Fruit fly (Drosophila melanogaster) whole organism, embryonic: Measurements from ENCODE around the gene CG3529.

Experiments used
- ATbp ChIP-seq: fragments of 200-800 bp; sonication (Bioruptor generic); optimal IDR thresholded peaks from 2 replicates; lab custom pipeline; 2017; ENCODE audit warnings: missing biosample characterization, mild to moderate bottlenecking, missing genetic modification characterization, missing genetic modification reagents
- Atf6 ChIP-seq: fragments of 200-800 bp; sonication (Bioruptor generic); IDR thresholded peaks from 2 replicates; pipeline ENCODE4 v1.3.6; 2022; ENCODE audit warnings: missing biosample characterization, missing genetic modification characterization
- Bteb2 ChIP-seq: fragments of 200-800 bp; sonication (Bioruptor generic); optimal IDR thresholded peaks from 2 replicates; lab custom pipeline; 2016; ENCODE audit warnings: missing biosample characterization, missing genetic modification characterization
- C15 ChIP-seq: fragments of 200-800 bp; sonication (Bioruptor generic); IDR thresholded peaks from 3 replicates; pipeline ENCODE4 v1.3.6; 2022; ENCODE audit warnings: missing biosample characterization, missing genetic modification characterization
- CG11560 ChIP-seq: fragments of 200-800 bp; sonication (Bioruptor generic); IDR thresholded peaks from 3 replicates; pipeline ENCODE4 v1.3.6; 2022; ENCODE audit warnings: missing biosample characterization, missing genetic modification characterization
- CG12744 ChIP-seq: fragments of 200-800 bp; sonication (Bioruptor generic); optimal IDR thresholded peaks from 2 replicates; lab custom pipeline; 2016; ENCODE audit warnings: missing biosample characterization, missing genetic modification characterization
- CG13287 ChIP-seq: fragments of 200-800 bp; sonication (Bioruptor generic); IDR thresholded peaks from 2 replicates; pipeline ENCODE4 v1.3.6; 2022; ENCODE audit warnings: missing biosample characterization, missing genetic modification characterization; ENCODE audit not compliant: partially characterized antibody
- CG15269 ChIP-seq: fragments of 200-800 bp; sonication (Bioruptor generic); optimal IDR thresholded peaks from 2 replicates; lab custom pipeline; 2018; ENCODE audit warnings: missing biosample characterization, mild to moderate bottlenecking, missing genetic modification characterization, moderate library complexity
- CG15601 ChIP-seq: fragments of 200-800 bp; sonication (Bioruptor generic); optimal IDR thresholded peaks from 3 replicates; lab custom pipeline; 2019; ENCODE audit warnings: missing biosample characterization, mild to moderate bottlenecking, missing genetic modification characterization, moderate library complexity
- CG16779 ChIP-seq: fragments of 200-800 bp; sonication (Bioruptor generic); IDR thresholded peaks from 2 replicates; pipeline ENCODE4 v1.3.6; 2022; ENCODE audit warnings: missing biosample characterization, missing genetic modification characterization
- CG16813 ChIP-seq: fragments of 200-800 bp; sonication (Bioruptor generic); IDR thresholded peaks from 3 replicates; pipeline ENCODE4 v1.3.6; 2022; ENCODE audit warnings: missing biosample characterization, missing genetic modification characterization; ENCODE audit not compliant: partially characterized antibody
- CG16863 ChIP-seq: fragments of 200-800 bp; sonication (Bioruptor generic); optimal IDR thresholded peaks from 3 replicates; lab custom pipeline; 2016; ENCODE audit warnings: missing biosample characterization, missing genetic modification characterization
- CG1832 ChIP-seq: fragments of 200-800 bp; sonication (Bioruptor generic); optimal IDR thresholded peaks from 2 replicates; lab custom pipeline; 2017; ENCODE audit warnings: missing biosample characterization, mild to moderate bottlenecking, missing genetic modification characterization, inconsistent platforms
- CG18599 ChIP-seq: fragments of 200-800 bp; sonication (Bioruptor generic); optimal IDR thresholded peaks from 3 replicates; lab custom pipeline; 2017; ENCODE audit warnings: missing biosample characterization, missing genetic modification characterization, mild to moderate bottlenecking, moderate library complexity, missing genetic modification reagents
- CG2875 ChIP-seq: fragments of 200-800 bp; sonication (Bioruptor generic); optimal IDR thresholded peaks from 2 replicates; lab custom pipeline; 2017; ENCODE audit warnings: missing biosample characterization, mild to moderate bottlenecking, missing genetic modification characterization, missing genetic modification reagents
- CG2889 ChIP-seq: fragments of 200-800 bp; sonication (Bioruptor generic); IDR thresholded peaks from 3 replicates; pipeline ENCODE4 v1.3.6; 2022; ENCODE audit warnings: missing biosample characterization, missing genetic modification characterization
- CG32532 ChIP-seq: fragments of 200-800 bp; sonication (Bioruptor generic); IDR thresholded peaks from 2 replicates; pipeline ENCODE4 v1.3.6; 2022; ENCODE audit warnings: missing biosample characterization, missing genetic modification characterization
- CG32767 ChIP-seq: fragments of 200-800 bp; sonication (Bioruptor generic); IDR thresholded peaks from 2 replicates; pipeline ENCODE4 v1.3.6; 2022; ENCODE audit warnings: missing biosample characterization, missing genetic modification characterization
- CG34422 ChIP-seq: fragments of 200-800 bp; sonication (Bioruptor generic); IDR thresholded peaks from 3 replicates; pipeline ENCODE4 v1.3.6; 2022; ENCODE audit warnings: missing biosample characterization, missing genetic modification characterization
- CG3995 ChIP-seq: fragments of 200-800 bp; sonication (Bioruptor generic); optimal IDR thresholded peaks from 3 replicates; lab custom pipeline; 2016; ENCODE audit warnings: missing biosample characterization, missing genetic modification characterization
- CG4424 ChIP-seq: fragments of 200-800 bp; sonication (Bioruptor generic); optimal IDR thresholded peaks from 3 replicates; lab custom pipeline; 2016; ENCODE audit warnings: missing biosample characterization, missing genetic modification characterization
- CG6654 ChIP-seq: fragments of 200-800 bp; sonication (Bioruptor generic); optimal IDR thresholded peaks from 2 replicates; lab custom pipeline; 2017; ENCODE audit warnings: missing biosample characterization, mild to moderate bottlenecking, missing genetic modification characterization
- CG6765 ChIP-seq: fragments of 200-800 bp; sonication (Bioruptor generic); optimal IDR thresholded peaks from 3 replicates; lab custom pipeline; 2017; ENCODE audit warnings: missing biosample characterization, mild to moderate bottlenecking, missing genetic modification characterization
- CG7271 ChIP-seq: fragments of 200-800 bp; sonication (Bioruptor generic); optimal IDR thresholded peaks from 2 replicates; lab custom pipeline; 2018; ENCODE audit warnings: missing biosample characterization, mild to moderate bottlenecking, missing genetic modification characterization, moderate library complexity
- CG7372 ChIP-seq: fragments of 200-800 bp; sonication (Bioruptor generic); IDR thresholded peaks from 2 replicates; pipeline ENCODE4 v1.3.6; 2022; ENCODE audit warnings: missing biosample characterization, missing genetic modification characterization
- CG7745 ChIP-seq: fragments of 200-800 bp; sonication (Bioruptor generic); optimal IDR thresholded peaks from 2 replicates; lab custom pipeline; 2018; ENCODE audit warnings: missing biosample characterization, mild to moderate bottlenecking, missing genetic modification characterization, moderate library complexity
- CG8388 ChIP-seq: fragments of 200-800 bp; sonication (Bioruptor generic); optimal IDR thresholded peaks from 2 replicates; lab custom pipeline; 2019; ENCODE audit warnings: missing biosample characterization, mild to moderate bottlenecking, missing genetic modification characterization, moderate library complexity
- NFAT ChIP-seq: fragments of 200-800 bp; sonication (Bioruptor generic); IDR thresholded peaks from 2 replicates; pipeline ENCODE4 v1.3.6; 2022; ENCODE audit warnings: missing biosample characterization, missing genetic modification characterization
- Nf-YC ChIP-seq: fragments of 200-800 bp; optimal IDR thresholded peaks from 3 replicates; lab custom pipeline; 2019; ENCODE audit warnings: missing biosample characterization, mild to moderate bottlenecking, missing genetic modification characterization, moderate library complexity
- Sox102F ChIP-seq: fragments of 200-800 bp; sonication (Bioruptor generic); optimal IDR thresholded peaks from 2 replicates; lab custom pipeline; 2018; ENCODE audit warnings: missing biosample characterization, mild to moderate bottlenecking, missing genetic modification characterization, moderate library complexity
- Vsx1 ChIP-seq: fragments of 200-800 bp; sonication (Bioruptor generic); optimal IDR thresholded peaks from 2 replicates; lab custom pipeline; 2017; ENCODE audit warnings: missing biosample characterization, mild to moderate bottlenecking, missing genetic modification characterization, missing genetic modification reagents
- ara ChIP-seq: fragments of 200-800 bp; sonication (Bioruptor generic); IDR thresholded peaks from 2 replicates; pipeline ENCODE4 v1.3.6; 2022; ENCODE audit warnings: missing biosample characterization, missing genetic modification characterization
- chm ChIP-seq: fragments of 200-800 bp; sonication (Bioruptor generic); IDR thresholded peaks from 2 replicates; pipeline ENCODE4 v1.3.6; 2022; ENCODE audit warnings: missing biosample characterization, missing genetic modification characterization
- chn ChIP-seq: fragments of 200-800 bp; sonication (Bioruptor generic); optimal IDR thresholded peaks from 2 replicates; lab custom pipeline; 2016; ENCODE audit warnings: missing biosample characterization, missing genetic modification characterization
- ci ChIP-seq: fragments of 200-800 bp; sonication (Bioruptor generic); IDR thresholded peaks from 3 replicates; pipeline ENCODE4 v1.3.6; 2022; ENCODE audit warnings: missing biosample characterization, missing genetic modification characterization
- crp ChIP-seq, 2 experiments: fragments of 200-800 bp; sonication (Bioruptor generic); optimal IDR thresholded peaks; 2 replicates in 1 of 2; 3 replicates in 1 of 2; lab custom pipeline; 2017; ENCODE audit warnings: missing biosample characterization in 2 of 2, missing genetic modification characterization in 2 of 2, mild to moderate bottlenecking in 1 of 2, moderate library complexity in 1 of 2
- cwo ChIP-seq: fragments of 200-800 bp; sonication (Bioruptor generic); optimal IDR thresholded peaks from 3 replicates; lab custom pipeline; 2017; ENCODE audit warnings: missing biosample characterization, missing genetic modification characterization, mild to moderate bottlenecking, moderate library complexity, missing genetic modification reagents
- ewg ChIP-seq: fragments of 200-800 bp; sonication (Bioruptor generic); optimal IDR thresholded peaks from 3 replicates; lab custom pipeline; 2017; ENCODE audit warnings: mild to moderate bottlenecking, missing biosample characterization, missing genetic modification reagents, missing genetic modification characterization
- gcm ChIP-seq: fragments of 200-800 bp; sonication (Bioruptor generic); optimal IDR thresholded peaks from 2 replicates; lab custom pipeline; 2019; ENCODE audit warnings: missing biosample characterization, mild to moderate bottlenecking, missing genetic modification characterization, moderate library complexity
- grau ChIP-seq: fragments of 200-800 bp; optimal IDR thresholded peaks from 3 replicates; lab custom pipeline; 2019; ENCODE audit warnings: missing biosample characterization, mild to moderate bottlenecking, missing genetic modification characterization, moderate library complexity
- h ChIP-seq: fragments of >200 bp; optimal IDR thresholded peaks from 2 replicates; lab custom pipeline; 2017
- kay ChIP-seq: fragments of 200-800 bp; sonication (Bioruptor generic); optimal IDR thresholded peaks from 2 replicates; lab custom pipeline; 2016; ENCODE audit warnings: missing biosample characterization, missing genetic modification characterization
- nau ChIP-seq: fragments of 200-800 bp; sonication (Bioruptor generic); optimal IDR thresholded peaks from 3 replicates; lab custom pipeline; 2017; ENCODE audit warnings: missing biosample characterization, mild to moderate bottlenecking, missing genetic modification characterization, missing genetic modification reagents
- nerfin-2 ChIP-seq: fragments of 200-800 bp; sonication (Bioruptor generic); IDR thresholded peaks from 2 replicates; pipeline ENCODE4 v1.3.6; 2022; ENCODE audit warnings: missing biosample characterization, missing genetic modification characterization; ENCODE audit not compliant: partially characterized antibody
- pita ChIP-seq: fragments of 200-800 bp; sonication (Bioruptor generic); optimal IDR thresholded peaks from 2 replicates; lab custom pipeline; 2017; ENCODE audit warnings: missing biosample characterization, mild to moderate bottlenecking, missing genetic modification characterization
- pzg ChIP-seq: fragments of 200-800 bp; sonication (Bioruptor generic); optimal IDR thresholded peaks from 3 replicates; lab custom pipeline; 2018; ENCODE audit warnings: missing biosample characterization, mild to moderate bottlenecking, missing genetic modification characterization, moderate library complexity
- row ChIP-seq: fragments of 200-800 bp; sonication (Bioruptor generic); IDR thresholded peaks from 3 replicates; pipeline ENCODE4 v1.3.6; 2022; ENCODE audit warnings: missing biosample characterization, missing genetic modification characterization
- slbo ChIP-seq: fragments of 200-800 bp; sonication (Bioruptor generic); IDR thresholded peaks from 2 replicates; pipeline ENCODE4 v1.3.6; 2022; ENCODE audit warnings: missing biosample characterization, missing genetic modification characterization
- tna ChIP-seq: fragments of 200-800 bp; sonication (Bioruptor generic); IDR thresholded peaks from 2 replicates; pipeline ENCODE4 v1.3.6; 2022; ENCODE audit warnings: missing biosample characterization, missing genetic modification characterization; ENCODE audit not compliant: partially characterized antibody
- zen2 ChIP-seq: fragments of 200-800 bp; sonication (Bioruptor generic); IDR thresholded peaks from 3 replicates; pipeline ENCODE4 v1.3.6; 2022; ENCODE audit warnings: missing biosample characterization, missing genetic modification characterization; ENCODE audit not compliant: partially characterized antibody

CG3529 gene

DNA sequence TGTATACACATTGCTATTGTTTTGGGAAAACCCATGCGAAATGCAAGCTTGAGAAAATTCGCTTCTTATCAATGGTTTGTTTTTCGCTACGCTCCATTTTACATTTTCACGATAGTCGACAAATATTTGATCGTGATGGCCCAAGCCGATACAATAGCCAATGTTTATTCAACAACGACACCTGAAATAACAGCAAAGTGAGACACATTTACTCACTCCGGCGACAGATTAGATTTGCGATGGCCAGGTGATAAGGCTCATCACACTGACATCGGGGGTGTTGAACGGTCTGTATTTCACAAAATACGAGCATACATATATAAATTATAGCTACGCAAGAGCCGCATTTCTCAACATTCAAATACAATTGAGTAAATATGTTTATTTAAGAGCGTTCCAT is 49.5 kb upstream of the CG3529 start (continued):
- TF ChIP-seq tna (no peak), CG34422 (GFP tag; lab: Robert Waterston, UW) (no peak), CG6765 (GFP tag; lab: Kevin White, UChicago) (peak; percentile 89), cwo (GFP tag; lab: Kevin White, UChicago) (peak; percentile 84), NFAT (no peak), CG16779 (GFP tag; lab: Robert Waterston, UW) (0 out of 2 replicates have a peak, but pooled peaks have one; percentile 48), CG11560 (tag; lab: Robert Waterston, UW) (no peak), CG32767 (GFP tag; lab: Robert Waterston, UW) (no peak), slbo (no peak; the same call in 1 of the 2 replicates), gcm (GFP tag; lab: Kevin White, UChicago) (peak; percentile 18), CG15269 (peak; percentile 1), Sox102F (GFP tag; lab: Kevin White, UChicago) (peak; percentile 1), ATbp (GFP tag; lab: Kevin White, UChicago) (peak; percentile 72), CG8388 (GFP tag; lab: Kevin White, UChicago) (peak; percentile 70), CG12744 (peak; percentile 20), Nf-YC (peak; percentile 22), CG15601 (peak; percentile 36), CG2875 (GFP tag; lab: Kevin White, UChicago) (peak; percentile 6), CG32532 (peak; percentile 30; the same call in 1 of the 2 replicates), CG7372 (GFP tag; lab: Robert Waterston, UW) (no peak), row (GFP tag; lab: Robert Waterston, UW) (no peak), Vsx1 (GFP tag; lab: Kevin White, UChicago) (peak; percentile 83), grau (tag; lab: Kevin White, UChicago) (peak; percentile 21), CG16813 (GFP tag; lab: Robert Waterston, UW) (no peak), C15 (GFP tag; lab: Robert Waterston, UW) (no peak; the same call in 2 of the 3 replicates), CG16863 (GFP tag; lab: Kevin White, UChicago) (no peak), nau (peak; percentile 82), Bteb2 (peak; percentile 3), pzg (GFP tag; lab: Kevin White, UChicago) (peak; percentile 18), kay (GFP tag; lab: Kevin White, UChicago) (peak; percentile 12), h (lab: Kevin White, UChicago) (no peak), CG7271 (tag; lab: Kevin White, UChicago) (peak; percentile 28), ewg (GFP tag; lab: Kevin White, UChicago) (no peak), chm (GFP tag; lab: Robert Waterston, UW) (peak; percentile 56), CG3995 (GFP tag; lab: Kevin White, UChicago) (peak; percentile 47), CG13287 (GFP tag; lab: Robert Waterston, UW) (no peak), CG1832 (GFP tag; lab: Kevin White, UChicago) (no peak), CG18599 (GFP tag; lab: Kevin White, UChicago) (peak; percentile 96), CG4424 (GFP tag; lab: Kevin White, UChicago) (peak; percentile 24), pita (no peak), Atf6 (peak; percentile 77), ci (GFP tag; lab: Robert Waterston, UW) (peak; percentile 50; the same call in 2 of the 3 replicates), chn (GFP tag; lab: Kevin White, UChicago) (no peak), CG2889 (GFP tag; lab: Robert Waterston, UW) (no peak), nerfin-2 (GFP tag; lab: Robert Waterston, UW) (no peak), CG7745 (tag; lab: Kevin White, UChicago) (no peak), ara (peak; percentile 67), CG6654 (GFP tag; lab: Kevin White, UChicago) (no peak), crp (GFP tag; optimal IDR thresholded peaks at IDR 0.05; lab: Kevin White, UChicago) (no peak), zen2 (GFP tag; lab: Robert Waterston, UW) (no peak)
